Worm (Caenorhabditis elegans) whole organism, L4/young adult: ENCODE results near the gene mtss-1.

Experiments
- W03F9.2 ChIP-seq: fragments of 150-350 bp; optimal IDR thresholded peaks from 2 replicates; lab custom pipeline; 2014; ENCODE audit warnings: missing biosample characterization, missing genetic modification characterization
- dao-5 ChIP-seq: sonication (generic microtip); optimal IDR thresholded peaks from 2 replicates; lab custom pipeline; 2016; ENCODE audit warnings: missing genotype, missing genetic modification characterization, moderate library complexity, missing compliant biosample characterization
- him-1 ChIP-seq: sonication (generic microtip); optimal IDR thresholded peaks from 2 replicates; lab custom pipeline; 2016; ENCODE audit warnings: missing genotype, missing genetic modification reagents, missing genetic modification characterization, missing compliant biosample characterization

DNA sequence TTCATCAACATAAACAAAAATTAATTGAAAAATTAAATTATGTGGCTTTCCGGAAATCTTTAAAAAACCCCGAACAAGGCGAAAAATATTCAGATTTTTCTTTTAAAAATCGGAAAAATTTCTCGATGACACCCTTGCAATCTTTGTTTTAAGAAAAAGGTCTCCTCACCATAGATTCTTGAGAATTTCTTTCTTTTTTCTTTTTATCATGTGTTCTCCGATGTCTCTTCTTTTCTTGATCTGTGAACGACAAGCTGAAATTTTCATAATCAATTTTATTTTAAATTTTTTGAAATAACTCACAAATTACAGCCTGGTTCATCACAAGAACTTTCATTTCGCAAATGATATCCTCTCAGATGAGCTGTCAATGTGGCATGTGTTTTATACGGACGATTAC, 23.1 kb downstream of the mtss-1 start, which contains the start of the genes zfp-1 and F54F2.14:
- TF ChIP-seq dao-5 (tag; lab: Kevin White, UChicago) (no peak), W03F9.2 (tag; lab: Kevin White, UChicago) (no peak), him-1 (tag; lab: Kevin White, UChicago) (no peak)
